Fruit fly (Drosophila melanogaster): ENCODE data around the gene TfIIA-L.

DNA sequence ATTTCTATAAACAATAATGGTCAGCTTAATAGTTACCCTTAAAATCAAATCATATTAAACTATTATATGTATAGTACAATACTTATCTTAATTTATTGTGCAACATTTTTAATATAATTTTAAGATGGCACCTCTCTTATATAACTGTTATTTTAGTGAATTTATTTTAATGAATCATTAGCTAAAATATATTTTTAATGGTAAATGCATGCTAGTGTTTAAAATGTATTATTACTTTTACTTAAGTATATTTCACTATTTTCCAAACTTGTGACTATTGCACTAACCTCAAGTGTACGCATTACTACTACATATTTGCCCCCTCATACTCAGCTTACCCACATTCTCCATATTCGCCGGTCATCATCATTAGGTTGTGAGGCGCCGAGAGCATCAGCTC, 4.6 kb upstream of the TfIIA-L start:
- peak; percentile 72 for TF ChIP-seq bab1 (GFP tag; optimal IDR thresholded peaks at IDR 0.05)
- no peak for TF ChIP-seq Hr96 (GFP tag; optimal IDR thresholded peaks at IDR 0.05)
- no peak for TF ChIP-seq Crg-1 (GFP tag; optimal IDR thresholded peaks at IDR 0.05)
- peak; percentile 26 for TF ChIP-seq CG11617 (GFP tag; optimal IDR thresholded peaks at IDR 0.05)
- peak; percentile 72 for TF ChIP-seq CG7101 (tag; optimal IDR thresholded peaks at IDR 0.05)
- TF ChIP-seq pad (GFP tag; optimal IDR thresholded peaks at IDR 0.05): no peak
- TF ChIP-seq CG1620 (GFP tag; optimal IDR thresholded peaks at IDR 0.05): no peak
- TF ChIP-seq CG7045 (GFP tag; optimal IDR thresholded peaks at IDR 0.05): peak; percentile 54
- TF ChIP-seq CG14711 (tag; optimal IDR thresholded peaks at IDR 0.05): peak; percentile 80
- peak; percentile 82 for TF ChIP-seq CG33017 (tag; optimal IDR thresholded peaks at IDR 0.05)
- TF ChIP-seq ovo (GFP tag; optimal IDR thresholded peaks at IDR 0.05): no peak
- no peak for TF ChIP-seq Mnt (GFP tag; optimal IDR thresholded peaks at IDR 0.05)
- no peak for TF ChIP-seq CG5204 (GFP tag; optimal IDR thresholded peaks at IDR 0.05)

Data from whole organism, adult.